Worm (Caenorhabditis elegans): ENCODE measurements around the gene clec-226.

Gene clec-226

DNA sequence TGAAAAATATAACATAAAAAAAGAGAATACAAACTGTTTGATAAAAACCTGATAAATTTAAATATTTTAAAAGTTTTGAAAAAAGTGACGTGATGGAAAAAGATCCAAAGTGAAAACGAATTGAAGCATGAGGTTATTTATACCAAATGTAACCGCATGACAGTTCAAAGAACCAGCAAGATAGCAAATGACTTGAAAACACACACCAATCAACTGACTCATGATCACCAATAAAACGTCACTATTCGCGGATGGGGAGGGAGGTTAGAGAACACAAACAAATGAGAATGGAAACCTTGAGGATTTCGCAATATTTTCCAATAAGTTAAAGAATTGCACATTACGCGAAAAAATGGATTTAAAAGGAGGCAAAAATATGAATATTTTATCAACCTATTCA lies 37.4 kb upstream of the clec-226 start, which contains the start of gene C06B3.7 (continued):
- TF ChIP-seq hmg-1.1 (GFP tag; IDR thresholded peaks at IDR 0.05) = no peak
- no peak for TF ChIP-seq egl-43 (GFP tag; IDR thresholded peaks at IDR 0.05)
- no peak for TF ChIP-seq egl-27 (tag; optimal IDR thresholded peaks at IDR 0.05)
- peak; percentile 78 for TF ChIP-seq mdt-29 (GFP tag; IDR thresholded peaks at IDR 0.05)
- TF ChIP-seq nhr-102 (tag; optimal IDR thresholded peaks at IDR 0.05) = peak; percentile 57
- TF ChIP-seq F10B5.3 (tag; optimal IDR thresholded peaks at IDR 0.05) = no peak
- TF ChIP-seq T20F7.1 (GFP tag; optimal IDR thresholded peaks at IDR 0.05) = peak; percentile 67
- TF ChIP-seq ces-1 (GFP tag; optimal IDR thresholded peaks at IDR 0.05) = no peak
- TF ChIP-seq ceh-28 (tag; optimal IDR thresholded peaks at IDR 0.05) = no peak
- peak; percentile 36 to 93 for TF ChIP-seq mdl-1 (tag; optimal IDR thresholded peaks at IDR 0.05)
- no peak for TF ChIP-seq F26F4.8 (GFP tag; conservative IDR thresholded peaks at IDR 0.05)
- peak in 1 of 2 experiments; percentile 71 for TF ChIP-seq hif-1 (tag; optimal IDR thresholded peaks at IDR 0.05)
- no peak for TF ChIP-seq ceh-82 (tag; optimal IDR thresholded peaks at IDR 0.05)
- no peak for TF ChIP-seq lin-29 (GFP tag; IDR thresholded peaks at IDR 0.05)
- no peak for TF ChIP-seq mes-2 (tag; optimal IDR thresholded peaks at IDR 0.05; ENCODE audit: poor library complexity, severe bottlenecking)
- no peak for TF ChIP-seq R02D3.7 (tag; optimal IDR thresholded peaks at IDR 0.05)
- no peak for TF ChIP-seq sdz-12 (GFP tag; optimal IDR thresholded peaks at IDR 0.05)
- TF ChIP-seq attf-4 (tag; optimal IDR thresholded peaks at IDR 0.05) = no peak
- TF ChIP-seq zip-2 (tag; optimal IDR thresholded peaks at IDR 0.05) = peak; percentile 83
- TF ChIP-seq saeg-2 (GFP tag; IDR thresholded peaks at IDR 0.05) = 0 out of 2 replicates have a peak, but pooled peaks have one; percentile 10
- TF ChIP-seq mxl-2 (GFP tag; conservative IDR thresholded peaks at IDR 0.05) = no peak
- peak; percentile 49 for TF ChIP-seq ztf-7 (tag; optimal IDR thresholded peaks at IDR 0.05)
- no peak for TF ChIP-seq Y48G9A.11 (GFP tag; IDR thresholded peaks at IDR 0.05)
- TF ChIP-seq zip-11 (GFP tag; IDR thresholded peaks at IDR 0.05) = no peak
- no peak for TF ChIP-seq D1046.2 (GFP tag; IDR thresholded peaks at IDR 0.05)
- TF ChIP-seq dmd-8 (GFP tag; IDR thresholded peaks at IDR 0.05) = no peak
- no peak for TF ChIP-seq unc-39 (tag; optimal IDR thresholded peaks at IDR 0.05)
- no peak for TF ChIP-seq zag-1 (tag; optimal IDR thresholded peaks at IDR 0.05)
- peak; percentile 92 for TF ChIP-seq php-3 (GFP tag; IDR thresholded peaks at IDR 0.05)
- peak; percentile 16; the same call in 1 of the 2 replicates for TF ChIP-seq lin-1 (GFP tag; IDR thresholded peaks at IDR 0.05)
- TF ChIP-seq lin-39 (tag; optimal IDR thresholded peaks at IDR 0.05) = no peak
- TF ChIP-seq dmd-6 (GFP tag; IDR thresholded peaks at IDR 0.05) = peak; percentile 95
- TF ChIP-seq ceh-20 (GFP tag; IDR thresholded peaks at IDR 0.05) = no peak
- TF ChIP-seq T26A8.4 (GFP tag; IDR thresholded peaks at IDR 0.05) = 0 out of 2 replicates have a peak, but pooled peaks have one; percentile 29
- TF ChIP-seq lsy-2 (tag; optimal IDR thresholded peaks at IDR 0.05) = peak; percentile 63 to 88
- TF ChIP-seq aly-2 (tag; optimal IDR thresholded peaks at IDR 0.05) = no peak
- no peak for TF ChIP-seq daf-19 (GFP tag; conservative IDR thresholded peaks at IDR 0.05)
- peak; percentile 96 for TF ChIP-seq hlh-11 (tag; optimal IDR thresholded peaks at IDR 0.05)
- no peak for TF ChIP-seq dmd-9 (GFP tag; IDR thresholded peaks at IDR 0.05)
- TF ChIP-seq madf-5 (GFP tag; IDR thresholded peaks at IDR 0.05) = no peak
- peak; percentile 91 for TF ChIP-seq nhr-6 (tag; optimal IDR thresholded peaks at IDR 0.05)
- no peak for TF ChIP-seq ZK337.2 (GFP tag; IDR thresholded peaks at IDR 0.05)
- TF ChIP-seq unc-130 (GFP tag; optimal IDR thresholded peaks at IDR 0.05) = no peak
- TF ChIP-seq dpl-1 (GFP tag; optimal IDR thresholded peaks at IDR 0.05) = peak; percentile 52
- TF ChIP-seq duxl-1 (tag; optimal IDR thresholded peaks at IDR 0.05; ENCODE audit: poor library complexity) = no peak
- no peak for TF ChIP-seq F37D6.2 (tag; optimal IDR thresholded peaks at IDR 0.05)
- no peak for TF ChIP-seq Y75B8A.6 (GFP tag; IDR thresholded peaks at IDR 0.05)
- TF ChIP-seq pqm-1 (tag; optimal IDR thresholded peaks at IDR 0.05) = peak; percentile 57
- peak; percentile 98 for TF ChIP-seq nhr-11 (tag; optimal IDR thresholded peaks at IDR 0.05)
- no peak for TF ChIP-seq ceh-62 (tag; optimal IDR thresholded peaks at IDR 0.05)
- no peak for TF ChIP-seq lin-38 (GFP tag; IDR thresholded peaks at IDR 0.05)
- TF ChIP-seq zfp-3 (GFP tag; conservative IDR thresholded peaks at IDR 0.05) = no peak
